Fruit fly (Drosophila melanogaster): ENCODE results near the gene CG10898.
A peak's percentile ranks its signal among the peaks of the same experiment; 100 is the strongest.

CG10898 gene

dm6 chr3R:11595523-11595922 lies 37.9 kb downstream of the CG10898 start:
- TF ChIP-seq CG12768 (GFP tag; optimal IDR thresholded peaks at IDR 0.05) (no peak), kay (GFP tag; ENCODE audit: borderline replicate concordance) (no peak), tj (GFP tag; optimal IDR thresholded peaks at IDR 0.05) (no peak), pad (GFP tag; optimal IDR thresholded peaks at IDR 0.05) (no peak), cic (GFP tag; optimal IDR thresholded peaks at IDR 0.05) (no peak), bab1 (GFP tag; optimal IDR thresholded peaks at IDR 0.05) (no peak), Hr96 (GFP tag; optimal IDR thresholded peaks at IDR 0.05) (no peak), ovo (GFP tag; optimal IDR thresholded peaks at IDR 0.05) (no peak), CG7101 (tag; optimal IDR thresholded peaks at IDR 0.05) (no peak), CG5204 (GFP tag; optimal IDR thresholded peaks at IDR 0.05) (no peak), Mnt (GFP tag; optimal IDR thresholded peaks at IDR 0.05) (no peak), CG7045 (GFP tag; optimal IDR thresholded peaks at IDR 0.05) (no peak), toe (GFP tag; optimal IDR thresholded peaks at IDR 0.05) (no peak), CG33017 (tag; optimal IDR thresholded peaks at IDR 0.05) (no peak), CG11617 (GFP tag; optimal IDR thresholded peaks at IDR 0.05) (no peak)

dm6 chr3R:11603136-11603535 lies 45.6 kb downstream of the CG10898 start:
- TF ChIP-seq Clk (GFP tag; optimal IDR thresholded peaks at IDR 0.05) (no peak), kay (GFP tag; ENCODE audit: borderline replicate concordance) (no peak), pad (GFP tag; optimal IDR thresholded peaks at IDR 0.05) (no peak), CG12768 (GFP tag; optimal IDR thresholded peaks at IDR 0.05) (no peak), bab1 (GFP tag; optimal IDR thresholded peaks at IDR 0.05) (no peak), cic (GFP tag; optimal IDR thresholded peaks at IDR 0.05) (no peak), tj (GFP tag; optimal IDR thresholded peaks at IDR 0.05) (no peak), Crg-1 (GFP tag; optimal IDR thresholded peaks at IDR 0.05) (no peak), CG1620 (GFP tag; optimal IDR thresholded peaks at IDR 0.05) (no peak), toe (GFP tag; optimal IDR thresholded peaks at IDR 0.05) (no peak), CG11617 (GFP tag; optimal IDR thresholded peaks at IDR 0.05) (no peak), CG33017 (tag; optimal IDR thresholded peaks at IDR 0.05) (no peak), ovo (GFP tag; optimal IDR thresholded peaks at IDR 0.05) (no peak), CG5204 (GFP tag; optimal IDR thresholded peaks at IDR 0.05) (no peak), cnc (optimal IDR thresholded peaks at IDR 0.05) (no peak)

- TF ChIP-seq CG14711 (tag; optimal IDR thresholded peaks at IDR 0.05) (no peak), kay (GFP tag; ENCODE audit: borderline replicate concordance) (peak; percentile 60), CG33017 (tag; optimal IDR thresholded peaks at IDR 0.05) (no peak), Hr96 (GFP tag; optimal IDR thresholded peaks at IDR 0.05) (peak; percentile 7), cic (GFP tag; optimal IDR thresholded peaks at IDR 0.05) (no peak), CG11617 (GFP tag; optimal IDR thresholded peaks at IDR 0.05) (no peak), bab1 (GFP tag; optimal IDR thresholded peaks at IDR 0.05) (peak; percentile 30), CG5204 (GFP tag; optimal IDR thresholded peaks at IDR 0.05) (no peak)
Measured at dm6 chr3R:11604654-11605436, 47.3 kb downstream of the CG10898 start.

dm6 chr3R:11606679-11607078 lies 49.1 kb downstream of the CG10898 start:
- no peak for TF ChIP-seq kay (GFP tag; ENCODE audit: borderline replicate concordance)
- TF ChIP-seq Hr96 (GFP tag; optimal IDR thresholded peaks at IDR 0.05), result no peak
- no peak for TF ChIP-seq Crg-1 (GFP tag; optimal IDR thresholded peaks at IDR 0.05)
- TF ChIP-seq CG1620 (GFP tag; optimal IDR thresholded peaks at IDR 0.05), result no peak
- TF ChIP-seq cic (GFP tag; optimal IDR thresholded peaks at IDR 0.05), result no peak
- TF ChIP-seq Clk (GFP tag; optimal IDR thresholded peaks at IDR 0.05), result no peak
- no peak for TF ChIP-seq CG33017 (tag; optimal IDR thresholded peaks at IDR 0.05)
- TF ChIP-seq Mnt (GFP tag; optimal IDR thresholded peaks at IDR 0.05), result no peak
- no peak for TF ChIP-seq pad (GFP tag; optimal IDR thresholded peaks at IDR 0.05)
